Fruit fly (Drosophila melanogaster) whole organism, embryonic: ENCODE data around the gene Atg14.

Experiments
- Abd-B ChIP-seq: fragments of 200-800 bp; sonication (Bioruptor generic); optimal IDR thresholded peaks from 2 replicates; lab custom pipeline; 2018; ENCODE audit warnings: missing biosample characterization, mild to moderate bottlenecking, missing genetic modification characterization, moderate library complexity
- Asciz ChIP-seq: fragments of 200-800 bp; sonication (Bioruptor generic); optimal IDR thresholded peaks from 2 replicates; lab custom pipeline; 2017; ENCODE audit warnings: missing biosample characterization, mild to moderate bottlenecking, missing genetic modification characterization, missing genetic modification reagents
- CG10274 ChIP-seq: fragments of 200-800 bp; sonication (Bioruptor generic); optimal IDR thresholded peaks from 3 replicates; lab custom pipeline; 2017; ENCODE audit warnings: missing biosample characterization, mild to moderate bottlenecking, missing genetic modification characterization
- CG10543 ChIP-seq: fragments of 200-800 bp; sonication (Bioruptor generic); optimal IDR thresholded peaks from 3 replicates; lab custom pipeline; 2017; ENCODE audit warnings: missing biosample characterization, mild to moderate bottlenecking, missing genetic modification characterization, moderate library complexity
- CG11398 ChIP-seq: fragments of 200-800 bp; sonication (Bioruptor generic); optimal IDR thresholded peaks from 2 replicates; lab custom pipeline; 2016; ENCODE audit warnings: missing biosample characterization, missing genetic modification characterization
- CG11504 ChIP-seq: fragments of 200-800 bp; sonication (Bioruptor generic); optimal IDR thresholded peaks from 3 replicates; lab custom pipeline; 2019; ENCODE audit warnings: missing biosample characterization, mild to moderate bottlenecking, missing genetic modification characterization, moderate library complexity
- CG12104 ChIP-seq: fragments of 200-800 bp; sonication (Bioruptor generic); optimal IDR thresholded peaks from 3 replicates; lab custom pipeline; 2016; ENCODE audit warnings: missing biosample characterization, missing genetic modification characterization
- CG13775 ChIP-seq: fragments of 200-800 bp; sonication (Bioruptor generic); optimal IDR thresholded peaks from 3 replicates; lab custom pipeline; 2017; ENCODE audit warnings: missing biosample characterization, mild to moderate bottlenecking, missing genetic modification characterization
- CG14441 ChIP-seq: fragments of 200-800 bp; sonication (Bioruptor generic); IDR thresholded peaks from 2 replicates; pipeline ENCODE4 v1.3.6; 2022; ENCODE audit warnings: missing biosample characterization, missing genetic modification characterization
- CG14710 ChIP-seq: fragments of 200-800 bp; sonication (Bioruptor generic); optimal IDR thresholded peaks from 3 replicates; lab custom pipeline; 2019; ENCODE audit warnings: missing biosample characterization, mild to moderate bottlenecking, missing genetic modification characterization, moderate library complexity
- CG16779 ChIP-seq: fragments of 200-800 bp; sonication (Bioruptor generic); IDR thresholded peaks from 2 replicates; pipeline ENCODE4 v1.3.6; 2022; ENCODE audit warnings: missing biosample characterization, missing genetic modification characterization
- CG2129 ChIP-seq: fragments of 200-800 bp; sonication (Bioruptor generic); IDR thresholded peaks from 2 replicates; pipeline ENCODE4 v1.3.6; 2022; ENCODE audit warnings: missing biosample characterization, missing genetic modification characterization; ENCODE audit not compliant: partially characterized antibody
- CG34376 ChIP-seq: fragments of 200-800 bp; sonication (Bioruptor generic); optimal IDR thresholded peaks from 2 replicates; lab custom pipeline; 2018; ENCODE audit warnings: missing biosample characterization, mild to moderate bottlenecking, missing genetic modification characterization
- CG4282 ChIP-seq: fragments of 200-800 bp; sonication (Bioruptor generic); optimal IDR thresholded peaks from 2 replicates; lab custom pipeline; 2016; ENCODE audit warnings: missing biosample characterization, missing genetic modification characterization
- CG4360 ChIP-seq: fragments of 200-800 bp; sonication (Bioruptor generic); IDR thresholded peaks from 2 replicates; pipeline ENCODE4 v1.3.6; 2022; ENCODE audit warnings: missing biosample characterization, missing genetic modification characterization
- CG4707 ChIP-seq: fragments of 200-800 bp; sonication (Bioruptor generic); optimal IDR thresholded peaks from 2 replicates; lab custom pipeline; 2018; ENCODE audit warnings: missing biosample characterization, mild to moderate bottlenecking, missing genetic modification characterization, moderate library complexity
- CG4854 ChIP-seq: fragments of 200-800 bp; sonication (Bioruptor generic); optimal IDR thresholded peaks from 2 replicates; lab custom pipeline; 2016; ENCODE audit warnings: missing biosample characterization, missing genetic modification characterization, inconsistent platforms
- CG6272 ChIP-seq: fragments of 200-800 bp; sonication (Bioruptor generic); IDR thresholded peaks from 2 replicates; pipeline ENCODE4 v1.3.6; 2022; ENCODE audit warnings: missing biosample characterization, missing genetic modification characterization
- CG7987 ChIP-seq: fragments of 200-800 bp; sonication (Bioruptor generic); optimal IDR thresholded peaks from 2 replicates; lab custom pipeline; 2018; ENCODE audit warnings: missing biosample characterization, mild to moderate bottlenecking, missing genetic modification characterization, moderate library complexity
- E2f2 ChIP-seq: fragments of 200-800 bp; sonication (Bioruptor generic); IDR thresholded peaks from 2 replicates; pipeline ENCODE4 v1.3.6; 2022; ENCODE audit warnings: missing biosample characterization, missing genetic modification characterization
- Fer2 ChIP-seq: fragments of 200-800 bp; sonication (Bioruptor generic); optimal IDR thresholded peaks from 2 replicates; lab custom pipeline; 2018; ENCODE audit warnings: missing biosample characterization, mild to moderate bottlenecking, missing genetic modification characterization, moderate library complexity
- H15 ChIP-seq: fragments of 200-800 bp; sonication (Bioruptor generic); IDR thresholded peaks from 3 replicates; pipeline ENCODE4 v1.3.6; 2022; ENCODE audit warnings: missing biosample characterization, missing genetic modification characterization
- Hsf ChIP-seq: fragments of 200-800 bp; sonication (Bioruptor generic); optimal IDR thresholded peaks from 3 replicates; lab custom pipeline; 2016; ENCODE audit warnings: missing biosample characterization, missing genetic modification characterization
- Mrtf ChIP-seq: fragments of 200-800 bp; sonication (Bioruptor generic); IDR thresholded peaks from 3 replicates; pipeline ENCODE4 v1.3.6; 2022; ENCODE audit warnings: missing biosample characterization, missing genetic modification characterization
- NC2α ChIP-seq: fragments of 200-800 bp; sonication (Bioruptor generic); optimal IDR thresholded peaks from 2 replicates; lab custom pipeline; 2016; ENCODE audit warnings: missing biosample characterization, missing genetic modification characterization
- Nf-YA ChIP-seq: fragments of 200-800 bp; sonication (Bioruptor generic); IDR thresholded peaks from 2 replicates; pipeline ENCODE4 v1.3.6; 2022; ENCODE audit warnings: missing biosample characterization, missing genetic modification characterization
- Oli ChIP-seq: fragments of 200-800 bp; sonication (Bioruptor generic); optimal IDR thresholded peaks from 2 replicates; lab custom pipeline; 2018; ENCODE audit warnings: missing biosample characterization, mild to moderate bottlenecking, missing genetic modification characterization, moderate library complexity
- Six4 ChIP-seq: fragments of 200-800 bp; sonication (Bioruptor generic); optimal IDR thresholded peaks from 2 replicates; lab custom pipeline; 2016; ENCODE audit warnings: missing biosample characterization, missing genetic modification characterization
- Usf ChIP-seq: fragments of 200-800 bp; sonication (Bioruptor generic); optimal IDR thresholded peaks from 2 replicates; lab custom pipeline; 2017; ENCODE audit warnings: missing genotype, missing biosample characterization, missing genetic modification characterization
- bbx ChIP-seq: fragments of 200-800 bp; sonication (Bioruptor generic); IDR thresholded peaks from 2 replicates; pipeline ENCODE4 v1.3.6; 2022; ENCODE audit warnings: missing biosample characterization, missing genetic modification characterization; ENCODE audit not compliant: partially characterized antibody
- cg ChIP-seq: fragments of 200-800 bp; sonication (Bioruptor generic); optimal IDR thresholded peaks from 3 replicates; lab custom pipeline; 2019; ENCODE audit warnings: missing biosample characterization, mild to moderate bottlenecking, missing genetic modification characterization, moderate library complexity
- da ChIP-seq: fragments of 200-800 bp; sonication (Bioruptor generic); optimal IDR thresholded peaks from 2 replicates; lab custom pipeline; 2016; ENCODE audit warnings: missing biosample characterization, missing genetic modification characterization
- exex ChIP-seq: fragments of 200-800 bp; sonication (Bioruptor generic); optimal IDR thresholded peaks from 4 replicates; lab custom pipeline; 2018; ENCODE audit warnings: missing biosample characterization, mild to moderate bottlenecking, missing genetic modification characterization, moderate library complexity
- gcm ChIP-seq: fragments of 200-800 bp; sonication (Bioruptor generic); optimal IDR thresholded peaks from 2 replicates; lab custom pipeline; 2019; ENCODE audit warnings: missing biosample characterization, mild to moderate bottlenecking, missing genetic modification characterization, moderate library complexity
- gfzf ChIP-seq: fragments of 200-800 bp; sonication (Bioruptor generic); optimal IDR thresholded peaks from 2 replicates; lab custom pipeline; 2016; ENCODE audit warnings: missing biosample characterization, mild to moderate bottlenecking, missing genetic modification characterization, moderate library complexity
- hbn ChIP-seq: fragments of 200-800 bp; sonication (Bioruptor generic); IDR thresholded peaks from 2 replicates; pipeline ENCODE4 v1.3.6; 2022; ENCODE audit warnings: missing biosample characterization, missing genetic modification characterization; ENCODE audit not compliant: partially characterized antibody
- lola ChIP-seq, 3 experiments: fragments of >200 bp in 2 of 3; fragments of 200-800 bp in 1 of 3; sonication (Bioruptor generic) in 1 of 3; optimal IDR thresholded peaks; 2 replicates each; lab custom pipeline; 2017 to 2019; ENCODE audit warnings: missing biosample characterization in 3 of 3, missing genetic modification characterization in 3 of 3, mild to moderate bottlenecking in 1 of 3, moderate library complexity in 1 of 3
- nom ChIP-seq: fragments of 200-800 bp; sonication (Bioruptor generic); optimal IDR thresholded peaks from 2 replicates; lab custom pipeline; 2017; ENCODE audit warnings: missing biosample characterization, missing genetic modification characterization, mild to moderate bottlenecking, moderate library complexity, missing genetic modification reagents
- otp ChIP-seq: fragments of 200-800 bp; sonication (Bioruptor generic); IDR thresholded peaks from 3 replicates; pipeline ENCODE4, ENCODE4 v1.3.6; 2022; ENCODE audit warnings: missing biosample characterization, missing genetic modification characterization
- p53 ChIP-seq: fragments of 200-800 bp; sonication (Bioruptor generic); optimal IDR thresholded peaks from 2 replicates; lab custom pipeline; 2016; ENCODE audit warnings: missing biosample characterization, missing genetic modification characterization
- pan ChIP-seq, 4 experiments: fragments of >200 bp in 3 of 4; fragments of 200-800 bp in 1 of 4; sonication (Bioruptor generic) in 1 of 4; optimal IDR thresholded peaks in 3 of 4; IDR thresholded peaks in 1 of 4; 2 replicates each; pipeline versions ENCODE4 v1.3.6 to Lab custom; 2017 to 2022; ENCODE audit warnings: missing biosample characterization in 2 of 4, missing genetic modification characterization in 2 of 4, mixed read lengths in 1 of 4
- pita ChIP-seq: fragments of 200-800 bp; sonication (Bioruptor generic); optimal IDR thresholded peaks from 2 replicates; lab custom pipeline; 2017; ENCODE audit warnings: missing biosample characterization, mild to moderate bottlenecking, missing genetic modification characterization
- pnt ChIP-seq: fragments of 200-800 bp; sonication (Bioruptor generic); optimal IDR thresholded peaks from 3 replicates; lab custom pipeline; 2016; ENCODE audit warnings: missing biosample characterization, missing genetic modification characterization
- scrt ChIP-seq: fragments of 200-800 bp; sonication (Bioruptor generic); optimal IDR thresholded peaks from 2 replicates; lab custom pipeline; 2018; ENCODE audit warnings: missing biosample characterization, mild to moderate bottlenecking, missing genetic modification characterization, moderate library complexity
- slbo ChIP-seq: fragments of 200-800 bp; sonication (Bioruptor generic); IDR thresholded peaks from 2 replicates; pipeline ENCODE4 v1.3.6; 2022; ENCODE audit warnings: missing biosample characterization, missing genetic modification characterization
- so ChIP-seq: fragments of 200-800 bp; sonication (Bioruptor generic); IDR thresholded peaks from 3 replicates; pipeline ENCODE4 v1.3.6; 2022; ENCODE audit warnings: missing biosample characterization, missing genetic modification characterization
- z ChIP-seq: fragments of 200-800 bp; sonication (Bioruptor generic); IDR thresholded peaks from 3 replicates; pipeline ENCODE4 v1.3.6; 2022; ENCODE audit warnings: missing biosample characterization, missing genetic modification characterization

The Atg14 gene

dm6 chr3R:29122817-29123611, 6.8 kb downstream of the Atg14 start, which contains the start of the genes yem and Ctl2 (continued):
- TF ChIP-seq bbx (GFP tag; lab: Robert Waterston, UW): peak; percentile 65
- no peak for TF ChIP-seq hbn
- peak; percentile 67; the same call in 1 of the 2 replicates for TF ChIP-seq CG6272 (GFP tag; lab: Robert Waterston, UW)
- TF ChIP-seq scrt: peak; percentile 5
- peak; percentile 46 for TF ChIP-seq Usf (GFP tag; lab: Kevin White, UChicago)
- TF ChIP-seq lola (GFP tag; optimal IDR thresholded peaks at IDR 0.05; lab: Kevin White, UChicago): peak in 1 of 3 experiments; percentile 69
- TF ChIP-seq gcm (GFP tag; lab: Kevin White, UChicago): no peak
- TF ChIP-seq pnt (GFP tag; lab: Kevin White, UChicago): peak; percentile 81
- TF ChIP-seq CG10543 (GFP tag; lab: Kevin White, UChicago): peak; percentile 71
- TF ChIP-seq Mrtf (GFP tag; lab: Robert Waterston, UW): peak; percentile 59
- peak; percentile 46 for TF ChIP-seq gfzf
- peak; percentile 51 for TF ChIP-seq CG4854 (GFP tag; lab: Kevin White, UChicago)
- TF ChIP-seq Asciz (GFP tag; lab: Kevin White, UChicago): no peak
- peak; percentile 36; the same call in 1 of the 2 replicates for TF ChIP-seq CG16779
- TF ChIP-seq CG13775: peak; percentile 80
- peak; percentile 16 for TF ChIP-seq nom (GFP tag; lab: Kevin White, UChicago)
- TF ChIP-seq CG14710 (tag; lab: Kevin White, UChicago): peak; percentile 82
- TF ChIP-seq E2f2 (GFP tag; lab: Robert Waterston, UW): no peak; the same call in none of the 2 replicates
- TF ChIP-seq slbo (GFP tag; lab: Robert Waterston, UW): peak; percentile 85
- TF ChIP-seq p53: peak; percentile 63
- peak; percentile 85 for TF ChIP-seq Hsf (GFP tag; lab: Kevin White, UChicago)
- TF ChIP-seq CG4360 (GFP tag; lab: Robert Waterston, UW): no peak
- no peak for TF ChIP-seq CG11504 (tag; lab: Kevin White, UChicago)
- TF ChIP-seq CG2129 (GFP tag; lab: Robert Waterston, UW): no peak
- TF ChIP-seq CG4707 (GFP tag; lab: Kevin White, UChicago): no peak
- TF ChIP-seq da (GFP tag; lab: Kevin White, UChicago): peak; percentile 67
- TF ChIP-seq CG11398 (GFP tag; lab: Kevin White, UChicago): peak; percentile 69
- TF ChIP-seq Six4 (GFP tag; lab: Kevin White, UChicago): peak; percentile 42
- TF ChIP-seq so (GFP tag; lab: Robert Waterston, UW): peak; percentile 38; the same call in 1 of the 3 replicates
- TF ChIP-seq CG10274 (GFP tag; lab: Kevin White, UChicago): peak; percentile 40
- TF ChIP-seq Fer2: no peak
- peak; percentile 38 for TF ChIP-seq CG7987
- TF ChIP-seq Abd-B (GFP tag; lab: Kevin White, UChicago): peak; percentile 76
- TF ChIP-seq Oli (tag; lab: Kevin White, UChicago): peak; percentile 51
- TF ChIP-seq NC2α: peak; percentile 53
- peak; percentile 49 for TF ChIP-seq CG34376 (GFP tag; lab: Kevin White, UChicago)
- peak; percentile 42; the same call in 1 of the 3 replicates for TF ChIP-seq otp (GFP tag; lab: Robert Waterston, UW)
- peak; percentile 28 for TF ChIP-seq exex (tag; lab: Kevin White, UChicago)
- no peak for TF ChIP-seq z (GFP tag; lab: Robert Waterston, UW)
- no peak for TF ChIP-seq cg (GFP tag; lab: Kevin White, UChicago)
- peak; percentile 55 for TF ChIP-seq CG4282
- peak; percentile 3 for TF ChIP-seq pita
- peak; percentile 56; the same call in 2 of the 3 replicates for TF ChIP-seq H15 (GFP tag; lab: Robert Waterston, UW)
- no peak for TF ChIP-seq pan (optimal IDR thresholded peaks at IDR 0.05; lab: Kevin White, UChicago)
- peak in 1 of 2 experiments; percentile 9 for TF ChIP-seq pan (GFP tag; optimal IDR thresholded peaks at IDR 0.05 in 1 of 2, IDR thresholded peaks at IDR 0.05 in 1 of 2)
- peak; percentile 67; the same call in 1 of the 2 replicates for TF ChIP-seq CG14441
- no peak for TF ChIP-seq Nf-YA
- TF ChIP-seq CG12104: peak; percentile 52
